Worm (Caenorhabditis elegans) whole organism, young adult: Measurements from ENCODE around the gene srg-55.
"Not testable (repeated sequence)": the region's sequence is repeated elsewhere in the genome, so short reads cannot be mapped to it uniquely, and the experiment has no call there.

Experiments used
- B0019.2 ChIP-seq: fragments of 200-800 bp; sonication (Bioruptor generic); conservative IDR thresholded peaks from 2 replicates; pipeline ENCODE4 v1.3.6; 2022; ENCODE audit warnings: missing genetic modification reagents, missing genetic modification characterization, missing compliant biosample characterization
- B0336.3 ChIP-seq: fragments of 200-800 bp; sonication (Bioruptor generic); IDR thresholded peaks from 2 replicates; pipeline ENCODE4 v1.3.6; 2022; ENCODE audit warnings: missing genetic modification characterization, missing compliant biosample characterization
- C06A6.2 ChIP-seq: fragments of 200-800 bp; sonication (Bioruptor generic); conservative IDR thresholded peaks from 2 replicates; pipeline ENCODE4 v1.3.6; 2022; ENCODE audit warnings: missing genetic modification characterization, missing compliant biosample characterization
- C17E4.6 ChIP-seq: fragments of 200-800 bp; sonication (Bioruptor generic); IDR thresholded peaks from 2 replicates; pipeline ENCODE4 v1.3.6; 2022; ENCODE audit warnings: missing genetic modification reagents, missing genetic modification characterization, missing compliant biosample characterization
- D2030.7 ChIP-seq: fragments of 200-800 bp; sonication (Bioruptor generic); IDR thresholded peaks from 2 replicates; pipeline ENCODE4 v1.3.6; 2022; ENCODE audit warnings: missing genetic modification reagents, missing genetic modification characterization, missing compliant biosample characterization
- F22D6.2 ChIP-seq: sonication (generic microtip); optimal IDR thresholded peaks from 2 replicates; lab custom pipeline; 2016; ENCODE audit warnings: mild to moderate bottlenecking, missing genetic modification characterization, missing compliant biosample characterization
- F23B12.7 ChIP-seq: sonication (generic microtip); optimal IDR thresholded peaks from 2 replicates; lab custom pipeline; 2017; ENCODE audit warnings: missing genetic modification characterization, mild to moderate bottlenecking, missing compliant biosample characterization, antibody characterized with exemption, moderate library complexity; ENCODE audit not compliant: insufficient read depth
- aptf-2 ChIP-seq: fragments of 200-800 bp; sonication (Bioruptor generic); conservative IDR thresholded peaks from 2 replicates; pipeline ENCODE4 v1.3.6; 2022; ENCODE audit warnings: missing genetic modification reagents, missing genetic modification characterization, missing compliant biosample characterization
- attf-5 ChIP-seq: fragments of 200-800 bp; sonication (Bioruptor generic); optimal IDR thresholded peaks from 2 replicates; lab custom pipeline; 2018; ENCODE audit warnings: mild to moderate bottlenecking, missing genetic modification characterization, missing compliant biosample characterization
- die-1 ChIP-seq: sonication (generic microtip); optimal IDR thresholded peaks from 2 replicates; lab custom pipeline; 2016; ENCODE audit warnings: missing genotype, mild to moderate bottlenecking, missing genetic modification characterization, missing compliant biosample characterization
- dox-1 ChIP-seq: fragments of 200-800 bp; sonication (Bioruptor generic); IDR thresholded peaks from 2 replicates; pipeline ENCODE4 v1.3.6; 2022; ENCODE audit warnings: missing genetic modification reagents, missing genetic modification characterization, missing compliant biosample characterization
- ets-4 ChIP-seq: fragments of 200-800 bp; sonication (Bioruptor generic); optimal IDR thresholded peaks from 2 replicates; lab custom pipeline; 2018; ENCODE audit warnings: mild to moderate bottlenecking, missing genetic modification characterization, missing compliant biosample characterization
- fkh-3 ChIP-seq: sonication (generic microtip); optimal IDR thresholded peaks from 2 replicates; lab custom pipeline; 2016; ENCODE audit warnings: mild to moderate bottlenecking, missing genetic modification characterization, missing compliant biosample characterization
- hmg-1.2 ChIP-seq: fragments of 200-800 bp; sonication (Bioruptor generic); IDR thresholded peaks from 2 replicates; pipeline ENCODE4 v1.3.6; 2022; ENCODE audit warnings: missing genetic modification reagents, missing genetic modification characterization, missing compliant biosample characterization
- let-526 ChIP-seq: fragments of 200-800 bp; sonication (Bioruptor generic); IDR thresholded peaks from 2 replicates; pipeline ENCODE4 v1.3.6; 2022; ENCODE audit warnings: missing genetic modification reagents, missing genetic modification characterization, missing compliant biosample characterization
- let-607 ChIP-seq, 2 experiments: fragments of 200-800 bp in 1 of 2; sonication (Bioruptor generic) in 1 of 2; sonication (generic microtip) in 1 of 2; optimal IDR thresholded peaks; 2 replicates each; lab custom pipeline; 2016 to 2018; ENCODE audit warnings: mild to moderate bottlenecking in 2 of 2, missing compliant biosample characterization in 2 of 2, missing genetic modification characterization in 2 of 2, moderate library complexity in 2 of 2, missing genotype in 1 of 2
- lin-40 ChIP-seq: sonication (generic microtip); optimal IDR thresholded peaks from 2 replicates; lab custom pipeline; 2016; ENCODE audit warnings: missing genetic modification characterization, mild to moderate bottlenecking, missing compliant biosample characterization, missing genotype, missing genetic modification reagents
- lin-54 ChIP-seq: fragments of 200-800 bp; sonication (Bioruptor generic); optimal IDR thresholded peaks from 2 replicates; lab custom pipeline; 2018; ENCODE audit warnings: mild to moderate bottlenecking, missing genetic modification characterization, missing compliant biosample characterization
- lir-1 ChIP-seq: fragments of 200-800 bp; sonication (Bioruptor generic); conservative IDR thresholded peaks from 2 replicates; pipeline ENCODE4 v1.3.6; 2022; ENCODE audit warnings: missing genetic modification reagents, missing genetic modification characterization, missing compliant biosample characterization
- lsl-1 ChIP-seq: fragments of 200-800 bp; sonication (Bioruptor generic); optimal IDR thresholded peaks from 2 replicates; lab custom pipeline; 2018; ENCODE audit warnings: mild to moderate bottlenecking, missing genetic modification characterization, moderate library complexity, missing compliant biosample characterization
- nhr-80 ChIP-seq: sonication (generic microtip); optimal IDR thresholded peaks from 2 replicates; lab custom pipeline; 2016; ENCODE audit warnings: missing genetic modification characterization, missing compliant biosample characterization
- snpc-4 ChIP-seq, 5 experiments: fragments of 150-350 bp in 1 of 5; sonication (generic microtip) in 4 of 5; optimal IDR thresholded peaks; 2 replicates each; lab custom pipeline; 2014 to 2018; ENCODE audit warnings: missing genetic modification characterization in 5 of 5, missing biosample characterization in 3 of 5, antibody characterized with exemption in 2 of 5, mild to moderate bottlenecking in 2 of 5, missing compliant biosample characterization in 2 of 5, missing genotype in 2 of 5, moderate library complexity in 2 of 5, missing genetic modification reagents in 1 of 5
- tbp1 ChIP-seq: fragments of 200-800 bp; sonication (Bioruptor generic); optimal IDR thresholded peaks from 2 replicates; lab custom pipeline; 2018; ENCODE audit warnings: mild to moderate bottlenecking, missing genetic modification characterization, missing compliant biosample characterization
- zfh-2 ChIP-seq: fragments of 200-800 bp; sonication (Bioruptor generic); conservative IDR thresholded peaks from 2 replicates; pipeline ENCODE4 v1.3.6; 2022; ENCODE audit warnings: missing genetic modification reagents, missing genetic modification characterization, missing compliant biosample characterization
- ztf-18 ChIP-seq: sonication (generic microtip); optimal IDR thresholded peaks from 2 replicates; lab custom pipeline; 2016; ENCODE audit warnings: missing genotype, mild to moderate bottlenecking, missing genetic modification characterization, missing compliant biosample characterization

Gene srg-55

DNA sequence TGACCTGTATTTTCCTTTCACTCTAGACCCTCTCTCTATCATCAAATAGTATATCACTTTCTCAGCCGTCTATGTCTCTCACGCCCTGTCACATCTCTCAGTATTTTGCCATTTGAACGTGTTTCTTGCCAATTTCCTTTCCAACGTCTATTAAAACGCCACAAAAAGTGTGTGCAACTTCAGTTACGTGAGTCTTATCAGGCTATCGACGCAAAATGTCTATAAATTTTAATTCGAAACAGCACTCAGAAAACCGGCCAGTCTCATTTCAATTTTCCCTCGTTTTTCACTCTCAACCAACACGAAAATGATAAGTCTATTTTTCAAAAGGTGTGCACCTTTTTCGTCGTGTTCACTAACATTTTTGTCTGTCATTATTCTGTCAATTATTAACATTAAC lies 32.6 kb downstream of the srg-55 start, which contains the start of gene mpst-3:
mpst-3 (plus strand) TSS at position 91 of the 400 bp plus-strand sequence.
- peak; percentile 61; the same call in 1 of the 2 replicates for TF ChIP-seq hmg-1.2 (GFP tag; lab: Robert Waterston, UW)
- no peak for TF ChIP-seq C17E4.6 (GFP tag; lab: Robert Waterston, UW)
- TF ChIP-seq zfh-2 = no peak
- peak; percentile 17 for TF ChIP-seq tbp1 (GFP tag; lab: Kevin White, UChicago)
- TF ChIP-seq nhr-80 (tag; lab: Kevin White, UChicago) = peak; percentile 96
- no peak for TF ChIP-seq C06A6.2 (GFP tag; lab: Robert Waterston, UW)
- TF ChIP-seq ztf-18 = no peak
- TF ChIP-seq ets-4 (GFP tag; lab: Kevin White, UChicago) = peak; percentile 45
- TF ChIP-seq snpc-4 (GFP tag; optimal IDR thresholded peaks at IDR 0.05; lab: Kevin White, UChicago) = no peak
- TF ChIP-seq snpc-4 (tag; optimal IDR thresholded peaks at IDR 0.05; lab: Kevin White, UChicago) = peak in 2 of 4 experiments; percentile 18 to 26
- TF ChIP-seq dox-1 (GFP tag; lab: Robert Waterston, UW) = peak; percentile 75
- TF ChIP-seq lin-54 (GFP tag; lab: Kevin White, UChicago) = peak; percentile 17
- TF ChIP-seq let-607 (tag; optimal IDR thresholded peaks at IDR 0.05; lab: Kevin White, UChicago) = peak; percentile 57 to 89
- TF ChIP-seq attf-5 (GFP tag; lab: Kevin White, UChicago) = peak; percentile 30
- TF ChIP-seq B0336.3 (GFP tag; lab: Robert Waterston, UW) = 0 out of 2 replicates have a peak, but pooled peaks have one; percentile 33
- TF ChIP-seq, all 124 proteins: peak for 10

DNA sequence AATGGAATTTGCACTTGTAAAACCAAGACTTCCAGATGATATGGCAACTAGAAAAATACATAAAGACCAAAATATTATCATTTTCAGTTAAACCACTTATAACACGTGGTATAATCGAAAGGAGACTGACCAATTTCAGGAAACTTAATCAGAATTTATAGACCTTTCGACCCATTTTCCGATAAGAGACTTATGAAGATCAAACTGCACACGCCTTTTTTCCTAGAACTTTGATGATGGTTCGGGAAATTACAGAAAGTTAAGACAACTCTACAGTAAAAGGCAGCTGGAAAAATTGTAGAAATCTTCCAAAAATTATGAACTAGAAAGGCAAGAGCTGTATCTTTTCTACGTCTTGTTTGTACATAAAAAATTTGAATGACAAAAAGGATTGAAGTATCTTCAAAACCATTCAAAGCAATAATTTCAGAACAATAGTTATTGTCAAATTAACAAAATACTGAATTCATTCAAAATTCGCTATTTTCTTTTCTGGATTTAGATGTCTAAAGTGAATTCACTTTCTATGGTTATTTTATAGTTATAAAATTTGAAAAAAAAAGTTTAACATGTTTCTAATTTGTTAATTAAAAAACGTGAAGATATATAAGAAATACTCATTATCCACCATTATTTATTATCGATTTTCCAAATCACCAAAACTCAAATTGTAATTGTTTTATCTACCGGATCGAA lies 34.6 kb downstream of the srg-55 start, which contains the start of the genes mpst-2 and H12D21.5:
mpst-2 (minus strand) TSS at position 101 of the 696 bp plus-strand sequence.
H12D21.5 (plus strand) TSS at position 646 of the 696 bp plus-strand sequence.
- TF ChIP-seq let-526 (GFP tag; lab: Robert Waterston, UW) (no peak), D2030.7 (GFP tag; lab: Robert Waterston, UW) (no peak), lin-40 (tag; lab: Kevin White, UChicago) (no peak)

DNA sequence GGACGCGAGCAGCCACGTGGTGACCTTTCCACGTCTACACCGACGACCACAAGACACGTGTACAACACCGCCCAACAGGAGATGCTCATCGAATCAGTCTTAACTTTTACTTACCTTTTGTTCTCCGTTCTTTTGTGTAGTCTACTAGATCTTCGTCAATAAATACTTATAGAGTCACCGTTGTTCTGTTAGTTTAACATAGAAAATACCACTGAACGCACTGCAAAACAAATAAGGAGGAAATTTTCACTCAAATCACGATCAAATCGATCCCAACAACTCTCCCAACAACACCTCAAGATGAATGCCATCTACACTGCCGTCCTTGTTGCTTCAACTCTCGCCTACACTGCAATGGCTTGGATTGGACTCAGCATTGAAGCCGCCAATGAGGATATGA lies 37.4 kb downstream of the srg-55 start, which contains the start of gene nspa-2:
nspa-2 (plus strand) TSS at position 301 of the 400 bp plus-strand sequence.
- not testable (repeated sequence) for TF ChIP-seq aptf-2 (GFP tag; lab: Robert Waterston, UW); fkh-3 (tag; lab: Kevin White, UChicago); die-1 (tag; lab: Kevin White, UChicago)

DNA sequence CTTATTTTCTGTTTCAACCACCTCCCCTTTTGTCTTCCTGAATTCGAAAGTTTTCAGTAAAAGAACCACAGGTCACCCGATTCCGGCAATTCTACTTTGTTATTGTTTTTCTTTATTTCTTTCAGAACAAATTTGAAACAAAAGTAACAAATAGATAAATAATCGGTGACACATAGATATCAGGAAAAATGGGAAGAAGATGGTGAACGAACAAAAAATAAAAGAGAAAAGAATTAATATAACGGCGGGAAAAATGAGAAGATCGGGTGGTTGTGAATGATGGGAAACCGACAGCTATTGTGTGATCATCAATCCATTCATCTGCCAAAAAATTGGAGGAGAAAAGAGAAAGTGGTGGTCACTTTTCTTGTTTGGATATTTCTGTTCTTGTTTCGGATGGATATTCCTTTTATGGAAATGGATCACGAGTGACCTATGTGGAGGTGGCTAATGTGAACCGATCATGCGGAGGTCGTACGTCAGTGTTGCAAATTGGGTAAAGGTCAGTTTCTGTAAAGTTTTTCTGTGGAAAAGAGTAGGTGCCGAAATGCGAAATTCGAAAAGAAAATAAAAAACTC lies 50.8 kb downstream of the srg-55 start:
- no peak for TF ChIP-seq lir-1 (GFP tag; lab: Robert Waterston, UW)
- no peak for TF ChIP-seq ztf-18
- no peak for TF ChIP-seq F22D6.2 (tag; lab: Kevin White, UChicago)

DNA sequence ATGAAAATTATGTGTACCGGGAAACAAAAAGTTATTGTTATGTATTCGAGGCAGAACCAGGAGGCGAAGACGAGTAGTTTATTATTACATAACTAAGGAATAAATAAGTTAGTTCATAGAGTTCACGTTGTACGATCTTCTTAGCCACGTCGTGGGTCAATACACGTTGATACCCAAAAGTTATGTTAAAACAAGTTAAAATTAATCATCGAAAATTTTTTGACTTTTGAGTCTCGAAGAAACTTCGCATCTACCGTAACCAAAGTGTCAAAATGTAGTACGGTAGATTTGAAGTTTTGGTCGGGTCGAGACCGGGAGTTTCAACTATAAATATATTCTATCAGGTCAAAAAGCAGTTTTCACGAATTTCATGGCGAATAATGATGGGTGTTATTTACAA lies 51.4 kb downstream of the srg-55 start, which contains the start of gene ZC412.10:
ZC412.10 (minus strand) TSS at position 101 of the 400 bp plus-strand sequence.
- TF ChIP-seq F23B12.7 (tag; lab: Kevin White, UChicago); lsl-1 (GFP tag; lab: Kevin White, UChicago); B0019.2 (GFP tag; lab: Robert Waterston, UW): not testable (repeated sequence)
